Worm (Caenorhabditis elegans) whole organism, L2 larva: Measurements from ENCODE around the gene F10G7.12.

Experiments used
- C34F6.9 ChIP-seq: fragments of 150-350 bp; optimal IDR thresholded peaks from 2 replicates; lab custom pipeline; 2014; ENCODE audit warnings: missing biosample characterization, missing genetic modification characterization
- F13H6.1 ChIP-seq: sonication (generic microtip); optimal IDR thresholded peaks from 2 replicates; lab custom pipeline; 2016; ENCODE audit warnings: missing genetic modification characterization, missing compliant biosample characterization
- ZK546.5 ChIP-seq: sonication (generic microtip); optimal IDR thresholded peaks from 2 replicates; lab custom pipeline; 2017; ENCODE audit warnings: missing biosample characterization, missing genetic modification characterization
- alr-1 ChIP-seq: fragments of 150-350 bp; optimal IDR thresholded peaks from 2 replicates; lab custom pipeline; 2014; ENCODE audit warnings: missing biosample characterization, missing genetic modification characterization
- aly-2 ChIP-seq: fragments of 150-350 bp; optimal IDR thresholded peaks from 2 replicates; lab custom pipeline; 2014; ENCODE audit warnings: missing biosample characterization, missing genetic modification characterization
- ceh-16 ChIP-seq: fragments of 150-350 bp; optimal IDR thresholded peaks from 2 replicates; lab custom pipeline; 2014; ENCODE audit warnings: missing biosample characterization, missing genetic modification characterization
- ceh-82 ChIP-seq: fragments of 150-350 bp; optimal IDR thresholded peaks from 2 replicates; lab custom pipeline; 2014; ENCODE audit warnings: missing biosample characterization, missing genetic modification characterization
- egl-27 ChIP-seq: sonication (generic microtip); optimal IDR thresholded peaks from 3 replicates; lab custom pipeline; 2017; ENCODE audit warnings: missing biosample characterization, missing genetic modification reagents, missing genetic modification characterization
- elt-3 ChIP-seq: sonication (generic microtip); optimal IDR thresholded peaks from 2 replicates; lab custom pipeline; 2017; ENCODE audit warnings: missing biosample characterization, missing genetic modification characterization
- fos-1 ChIP-seq: fragments of 150-350 bp; optimal IDR thresholded peaks from 2 replicates; lab custom pipeline; 2014; ENCODE audit warnings: missing biosample characterization, missing genetic modification characterization
- gmeb-1 ChIP-seq: fragments of 150-350 bp; optimal IDR thresholded peaks from 2 replicates; lab custom pipeline; 2014; ENCODE audit warnings: missing biosample characterization, missing genetic modification characterization
- lin-11 ChIP-seq: fragments of 150-350 bp; sonication (generic microtip); optimal IDR thresholded peaks from 2 replicates; lab custom pipeline; 2014; ENCODE audit warnings: missing biosample characterization, missing genetic modification characterization, inconsistent platforms, mixed read lengths
- lin-13 ChIP-seq: fragments of 150-350 bp; optimal IDR thresholded peaks from 2 replicates; lab custom pipeline; 2014; ENCODE audit warnings: missing biosample characterization, missing genetic modification reagents, missing genetic modification characterization
- lin-39 ChIP-seq: fragments of 150-350 bp; optimal IDR thresholded peaks from 2 replicates; lab custom pipeline; 2014; ENCODE audit warnings: missing biosample characterization, missing genetic modification reagents, missing genetic modification characterization
- mab-5 ChIP-seq: fragments of 150-350 bp; optimal IDR thresholded peaks from 2 replicates; lab custom pipeline; 2014; ENCODE audit warnings: missing biosample characterization, missing genetic modification characterization
- nhr-11 ChIP-seq: fragments of 150-350 bp; optimal IDR thresholded peaks from 2 replicates; lab custom pipeline; 2014; ENCODE audit warnings: missing biosample characterization, missing genetic modification characterization
- nhr-21 ChIP-seq: fragments of 150-350 bp; optimal IDR thresholded peaks from 2 replicates; lab custom pipeline; 2014; ENCODE audit warnings: missing biosample characterization, missing genetic modification characterization
- nhr-23 ChIP-seq: fragments of 150-350 bp; optimal IDR thresholded peaks from 2 replicates; lab custom pipeline; 2014; ENCODE audit warnings: missing biosample characterization, missing genetic modification reagents, missing genetic modification characterization
- nhr-237 ChIP-seq: fragments of 150-350 bp; optimal IDR thresholded peaks from 2 replicates; lab custom pipeline; 2014; ENCODE audit warnings: missing biosample characterization, missing genetic modification characterization
- nhr-6 ChIP-seq: fragments of 150-350 bp; optimal IDR thresholded peaks from 2 replicates; lab custom pipeline; 2014; ENCODE audit warnings: missing biosample characterization, missing genetic modification characterization
- nhr-77 ChIP-seq: fragments of 150-350 bp; optimal IDR thresholded peaks from 2 replicates; lab custom pipeline; 2014; ENCODE audit warnings: missing biosample characterization, missing genetic modification characterization
- peb-1 ChIP-seq: fragments of 150-350 bp; optimal IDR thresholded peaks from 2 replicates; lab custom pipeline; 2014; ENCODE audit warnings: missing biosample characterization, missing genetic modification characterization
- sem-4 ChIP-seq: fragments of 150-350 bp; optimal IDR thresholded peaks from 2 replicates; lab custom pipeline; 2014; ENCODE audit warnings: missing biosample characterization, missing genetic modification reagents, missing genetic modification characterization
- skn-1 ChIP-seq: sonication (generic microtip); optimal IDR thresholded peaks from 2 replicates; lab custom pipeline; 2017; ENCODE audit warnings: missing biosample characterization, missing genetic modification characterization
- sma-3 ChIP-seq: sonication (generic microtip); optimal IDR thresholded peaks from 2 replicates; lab custom pipeline; 2016; ENCODE audit warnings: missing genetic modification reagents, missing genetic modification characterization, missing compliant biosample characterization
- sma-9 ChIP-seq, 2 experiments: fragments of 150-350 bp in 1 of 2; sonication (generic microtip) in 1 of 2; optimal IDR thresholded peaks; 2 replicates each; lab custom pipeline; 2014 to 2016; ENCODE audit warnings: missing genetic modification characterization in 2 of 2, mild to moderate bottlenecking in 1 of 2, missing biosample characterization in 1 of 2, missing compliant biosample characterization in 1 of 2, missing genetic modification reagents in 1 of 2, moderate library complexity in 1 of 2
- snpc-4 ChIP-seq: fragments of 150-350 bp; optimal IDR thresholded peaks from 2 replicates; lab custom pipeline; 2014; ENCODE audit warnings: missing biosample characterization, missing genetic modification characterization
- unc-39 ChIP-seq: fragments of 150-350 bp; optimal IDR thresholded peaks from 2 replicates; lab custom pipeline; 2014; ENCODE audit warnings: missing biosample characterization, missing genetic modification characterization
- unc-55 ChIP-seq: fragments of 150-350 bp; sonication (generic microtip); optimal IDR thresholded peaks from 3 replicates; lab custom pipeline; 2014; ENCODE audit warnings: missing biosample characterization, missing genetic modification reagents, missing genetic modification characterization
- unc-62 ChIP-seq: fragments of 150-350 bp; optimal IDR thresholded peaks from 2 replicates; lab custom pipeline; 2014; ENCODE audit warnings: missing biosample characterization, missing genetic modification reagents, missing genetic modification characterization
- zag-1 ChIP-seq: fragments of 150-350 bp; optimal IDR thresholded peaks from 2 replicates; lab custom pipeline; 2014; ENCODE audit warnings: missing biosample characterization, missing genetic modification characterization
- ztf-1 ChIP-seq: fragments of 200-800 bp; sonication (Bioruptor generic); conservative IDR thresholded peaks from 2 replicates; pipeline ENCODE4 v1.3.6; 2022; ENCODE audit warnings: missing genetic modification characterization, missing compliant biosample characterization
- ztf-11 ChIP-seq: sonication (generic microtip); optimal IDR thresholded peaks from 2 replicates; lab custom pipeline; 2017; ENCODE audit warnings: missing biosample characterization, missing genetic modification characterization
- ztf-4 ChIP-seq: fragments of 150-350 bp; optimal IDR thresholded peaks from 2 replicates; lab custom pipeline; 2014; ENCODE audit warnings: missing biosample characterization, missing genetic modification characterization

The F10G7.12 gene

DNA sequence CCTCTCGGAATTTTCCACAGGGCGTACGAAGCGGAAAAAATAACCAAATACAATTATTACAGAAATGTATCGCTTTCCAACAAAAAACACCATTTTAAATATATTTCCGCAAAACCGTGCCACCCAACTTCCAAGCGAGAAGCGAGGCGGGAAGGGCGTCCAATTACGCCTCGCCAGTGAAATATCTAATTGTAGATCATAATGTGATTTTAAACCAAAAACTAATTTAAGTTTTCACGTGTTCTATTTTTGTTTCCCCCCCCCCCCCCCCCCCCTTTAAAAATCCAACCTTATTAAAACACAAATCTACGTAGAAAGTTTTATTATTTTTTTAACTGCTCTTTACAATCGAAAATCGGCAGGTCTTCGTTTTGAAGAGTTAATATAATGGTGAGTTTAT is at the start of gene F10G7.12:
F10G7.12 (plus strand) TSS at position 301 of the 400 bp plus-strand sequence.
- TF ChIP-seq alr-1 (tag; lab: Kevin White, UChicago): no peak
- TF ChIP-seq mab-5 (tag; lab: Kevin White, UChicago): no peak
- TF ChIP-seq lin-11 (tag; lab: Kevin White, UChicago): no peak
- TF ChIP-seq ztf-4: no peak
- no peak for TF ChIP-seq ceh-16 (tag; lab: Kevin White, UChicago)
- TF ChIP-seq nhr-237 (tag; lab: Kevin White, UChicago): no peak
- no peak for TF ChIP-seq nhr-6 (tag; lab: Kevin White, UChicago)
- no peak for TF ChIP-seq lin-13

DNA sequence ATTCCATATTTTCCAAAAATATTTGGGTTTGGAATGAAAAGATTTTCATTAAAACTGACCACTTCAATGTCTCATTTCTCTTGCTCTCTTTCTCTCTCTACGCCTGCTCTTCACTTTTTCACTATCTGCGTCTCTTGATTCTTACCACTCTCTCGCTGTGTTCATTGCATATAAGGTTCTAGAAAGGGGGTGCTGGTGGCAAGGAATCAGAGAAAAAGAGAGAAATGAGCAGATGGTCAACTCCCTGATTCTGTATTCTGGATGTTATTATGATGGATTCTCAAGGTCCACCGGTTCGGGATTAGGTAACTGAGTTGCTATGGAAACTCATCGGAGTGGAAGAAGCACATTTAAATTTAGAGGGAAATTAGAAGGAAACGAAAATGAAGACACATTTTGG is 48.8 kb upstream of the F10G7.12 start:
- peak; percentile 37 for TF ChIP-seq C34F6.9 (tag; lab: Kevin White, UChicago)
- peak; percentile 47 for TF ChIP-seq unc-55 (GFP tag; lab: Kevin White, UChicago)
- no peak for TF ChIP-seq zag-1 (tag; lab: Kevin White, UChicago)
- TF ChIP-seq, all 48 proteins: peak for 2

DNA sequence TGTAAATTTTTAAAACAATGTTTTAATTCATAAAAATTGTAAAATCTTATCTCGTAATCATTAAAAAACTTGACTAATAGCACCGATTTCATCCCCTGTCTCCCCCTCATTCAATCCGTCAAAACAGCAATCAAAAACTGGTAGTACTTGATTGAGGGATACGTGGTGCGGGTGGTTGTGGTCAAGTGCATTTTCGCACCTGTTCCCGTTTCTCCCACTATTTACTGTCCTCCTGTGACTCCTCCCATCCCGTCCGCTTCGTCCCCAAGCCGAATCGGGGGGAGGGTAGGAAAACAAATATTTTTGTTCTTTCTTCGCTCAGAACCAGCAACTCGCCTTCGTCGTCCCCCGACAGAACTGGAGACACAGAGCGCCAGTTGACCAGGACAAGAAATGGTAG is 40.8 kb upstream of the F10G7.12 start, which contains the start of gene lgc-27:
lgc-27 (plus strand) TSS at position 301 of the 400 bp plus-strand sequence.
- TF ChIP-seq alr-1 (tag; lab: Kevin White, UChicago): no peak
- no peak for TF ChIP-seq unc-39 (tag; lab: Kevin White, UChicago)
- no peak for TF ChIP-seq ZK546.5 (tag; lab: Kevin White, UChicago)
- no peak for TF ChIP-seq zag-1 (tag; lab: Kevin White, UChicago)
- no peak for TF ChIP-seq sem-4
- no peak for TF ChIP-seq snpc-4 (tag; lab: Kevin White, UChicago)
- no peak for TF ChIP-seq ceh-82 (tag; lab: Kevin White, UChicago)
- TF ChIP-seq ztf-4: no peak
- no peak for TF ChIP-seq nhr-21 (tag; lab: Kevin White, UChicago)
- TF ChIP-seq sma-9 (GFP tag; optimal IDR thresholded peaks at IDR 0.05; lab: Kevin White, UChicago): no peak
- TF ChIP-seq sma-9 (tag; optimal IDR thresholded peaks at IDR 0.05; lab: Kevin White, UChicago): no peak
- TF ChIP-seq ztf-1 (GFP tag; lab: Robert Waterston, UW): no peak
- TF ChIP-seq sma-3 (GFP tag; lab: Kevin White, UChicago): no peak
- no peak for TF ChIP-seq ceh-16 (tag; lab: Kevin White, UChicago)
- no peak for TF ChIP-seq skn-1 (tag; lab: Kevin White, UChicago)
- no peak for TF ChIP-seq unc-62 (GFP tag; lab: Kevin White, UChicago)
- no peak for TF ChIP-seq egl-27 (tag; lab: Kevin White, UChicago)
- TF ChIP-seq F13H6.1: no peak
- TF ChIP-seq lin-13: no peak
- TF ChIP-seq unc-55 (GFP tag; lab: Kevin White, UChicago): no peak

DNA sequence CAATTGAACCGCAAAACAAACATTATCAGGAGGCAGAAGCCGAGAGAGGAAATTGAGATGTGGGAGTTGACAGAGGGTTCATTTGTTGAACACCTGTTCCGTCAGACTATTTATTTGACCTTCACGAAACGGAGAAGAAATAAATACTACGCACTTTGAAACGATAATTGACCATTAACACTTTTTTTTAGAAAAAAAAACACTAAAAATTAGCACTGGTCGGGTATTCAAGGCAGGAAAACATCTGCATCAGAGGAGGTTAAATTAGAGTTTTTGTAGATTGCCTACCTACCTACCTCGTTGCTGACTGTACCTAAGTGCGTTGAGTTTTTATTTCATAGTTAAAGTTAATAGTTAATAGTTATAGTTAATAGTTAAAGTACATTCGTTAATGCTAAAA is 39.5 kb upstream of the F10G7.12 start:
- no peak for TF ChIP-seq gmeb-1 (tag; lab: Kevin White, UChicago)
- TF ChIP-seq sma-9 (GFP tag; optimal IDR thresholded peaks at IDR 0.05; lab: Kevin White, UChicago): no peak
- TF ChIP-seq sma-9 (tag; optimal IDR thresholded peaks at IDR 0.05; lab: Kevin White, UChicago): no peak
- TF ChIP-seq nhr-77 (tag; lab: Kevin White, UChicago): no peak
- TF ChIP-seq elt-3 (tag; lab: Kevin White, UChicago): no peak
- TF ChIP-seq lin-39 (tag; lab: Kevin White, UChicago): no peak
- TF ChIP-seq nhr-23 (tag; lab: Kevin White, UChicago): no peak
- TF ChIP-seq nhr-21 (tag; lab: Kevin White, UChicago): no peak
- no peak for TF ChIP-seq ceh-82 (tag; lab: Kevin White, UChicago)
- no peak for TF ChIP-seq unc-55 (GFP tag; lab: Kevin White, UChicago)
- no peak for TF ChIP-seq lin-11 (tag; lab: Kevin White, UChicago)
- TF ChIP-seq fos-1: no peak
- no peak for TF ChIP-seq nhr-11 (tag; lab: Kevin White, UChicago)
- TF ChIP-seq ztf-11 (tag; lab: Kevin White, UChicago): no peak

DNA sequence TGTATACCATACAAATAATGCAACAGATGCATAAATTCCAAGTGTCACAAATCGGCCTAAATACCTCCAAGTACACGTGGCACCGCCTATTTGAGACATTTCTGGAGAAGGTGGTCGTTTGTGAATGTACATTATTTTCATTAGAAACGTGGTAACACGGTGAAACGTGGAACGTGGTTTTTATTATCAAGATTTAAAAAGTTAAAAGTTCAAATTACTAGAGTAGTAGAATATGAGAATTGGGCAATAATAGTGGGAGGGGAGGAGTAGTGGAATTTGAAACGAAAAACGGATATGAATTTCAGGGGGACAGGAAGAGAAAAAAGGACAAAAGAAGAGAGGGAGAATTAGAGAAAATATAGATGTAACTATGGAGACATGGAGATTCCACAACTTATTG is 33.7 kb upstream of the F10G7.12 start, which contains the start of gene fut-6:
fut-6 (minus strand) TSS at position 101 of the 400 bp plus-strand sequence.
- no peak for TF ChIP-seq ceh-16 (tag; lab: Kevin White, UChicago)
- TF ChIP-seq sma-9 (GFP tag; optimal IDR thresholded peaks at IDR 0.05; lab: Kevin White, UChicago): no peak
- TF ChIP-seq sma-9 (tag; optimal IDR thresholded peaks at IDR 0.05; lab: Kevin White, UChicago): no peak
- no peak for TF ChIP-seq C34F6.9 (tag; lab: Kevin White, UChicago)
- TF ChIP-seq peb-1: no peak
- no peak for TF ChIP-seq alr-1 (tag; lab: Kevin White, UChicago)
- TF ChIP-seq gmeb-1 (tag; lab: Kevin White, UChicago): no peak
- no peak for TF ChIP-seq fos-1
- TF ChIP-seq aly-2: no peak
